Worm (Caenorhabditis elegans) whole organism, young adult: ENCODE results near the gene pix-1.

Experiments used
- Y67H2A.10 ChIP-seq: fragments of 200-800 bp; sonication (Bioruptor generic); conservative IDR thresholded peaks from 2 replicates; pipeline ENCODE4 v1.3.6; 2022; ENCODE audit warnings: missing genetic modification reagents, missing genetic modification characterization, missing compliant biosample characterization
- ama-1 ChIP-seq, 3 experiments: fragments of 150-350 bp in 1 of 3; sonication (generic microtip) in 2 of 3; optimal IDR thresholded peaks; 2 replicates each; lab custom pipeline; 2014 to 2018; ENCODE audit warnings: missing biosample characterization in 2 of 3, missing genetic modification characterization in 2 of 3, missing genetic modification reagents in 2 of 3
- ceh-40 ChIP-seq: fragments of 200-800 bp; sonication (Bioruptor generic); IDR thresholded peaks from 2 replicates; pipeline ENCODE4 v1.3.6; 2022; ENCODE audit warnings: missing genetic modification characterization, missing compliant biosample characterization
- ekl-4 ChIP-seq: fragments of 200-800 bp; sonication (Bioruptor generic); IDR thresholded peaks from 2 replicates; pipeline ENCODE4 v1.3.6; 2022; ENCODE audit warnings: missing genetic modification reagents, missing genetic modification characterization, missing compliant biosample characterization
- mcd-1 ChIP-seq: fragments of 200-800 bp; sonication (Bioruptor generic); IDR thresholded peaks from 2 replicates; pipeline ENCODE4 v1.3.6; 2022; ENCODE audit warnings: missing genetic modification reagents, missing genetic modification characterization, missing compliant biosample characterization
- pbrm-1 ChIP-seq: fragments of 200-800 bp; sonication (Bioruptor generic); IDR thresholded peaks from 2 replicates; pipeline ENCODE4 v1.3.6; 2022; ENCODE audit warnings: missing genetic modification reagents, missing genetic modification characterization, missing compliant biosample characterization
- snpc-4 ChIP-seq, 5 experiments: fragments of 150-350 bp in 1 of 5; sonication (generic microtip) in 4 of 5; optimal IDR thresholded peaks; 2 replicates each; lab custom pipeline; 2014 to 2018; ENCODE audit warnings: missing genetic modification characterization in 5 of 5, missing biosample characterization in 3 of 5, antibody characterized with exemption in 2 of 5, mild to moderate bottlenecking in 2 of 5, missing compliant biosample characterization in 2 of 5, missing genotype in 2 of 5, moderate library complexity in 2 of 5, missing genetic modification reagents in 1 of 5

DNA sequence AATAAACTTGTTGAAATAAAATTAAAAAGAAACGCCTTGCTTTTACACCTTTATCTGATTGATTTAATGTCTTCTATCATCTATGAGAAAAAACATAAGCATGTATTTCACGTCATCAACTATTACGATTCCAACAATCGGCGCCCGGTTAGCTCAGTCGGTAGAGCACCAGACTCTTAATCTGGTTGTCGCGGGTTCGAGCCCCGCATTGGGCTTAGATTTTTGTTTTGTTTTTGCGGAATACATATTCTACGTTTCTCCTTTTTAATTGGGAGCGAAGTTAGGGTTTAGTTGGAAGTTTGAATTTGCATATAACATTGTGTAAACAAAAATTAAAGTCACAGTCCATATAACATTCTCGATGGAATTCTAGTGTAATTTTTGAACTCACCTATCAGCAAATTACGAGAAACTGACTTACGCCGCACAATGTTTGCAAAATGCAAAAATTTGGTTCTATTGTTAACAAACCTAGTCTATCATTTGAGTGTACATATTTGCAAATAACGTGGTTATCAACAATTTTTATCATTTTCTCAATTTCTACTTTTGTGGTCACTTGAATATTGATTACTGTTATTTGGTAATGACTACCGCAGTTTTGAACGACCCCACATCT, 9.9 kb upstream of the pix-1 start, which contains the start of gene shc-3:
- 0 out of 2 replicates have a peak, but pooled peaks have one; percentile 9 for TF ChIP-seq pbrm-1 (GFP tag; lab: Robert Waterston, UW)
- no peak for TF ChIP-seq mcd-1 (GFP tag; lab: Robert Waterston, UW)
- no peak for TF ChIP-seq ama-1 (optimal IDR thresholded peaks at IDR 0.05; lab: Kevin White, UChicago)
- no peak for TF ChIP-seq ama-1 (GFP tag; optimal IDR thresholded peaks at IDR 0.05; lab: Kevin White, UChicago)
- TF ChIP-seq ekl-4 = no peak
- TF ChIP-seq Y67H2A.10 = no peak
- TF ChIP-seq snpc-4 (GFP tag; optimal IDR thresholded peaks at IDR 0.05; lab: Kevin White, UChicago) = no peak
- TF ChIP-seq snpc-4 (tag; optimal IDR thresholded peaks at IDR 0.05; lab: Kevin White, UChicago) = peak in 1 of 4 experiments; percentile 66
- no peak for TF ChIP-seq ceh-40
